Fruit fly (Drosophila melanogaster) whole organism, embryonic: ENCODE results near the gene CG10587.
A peak's percentile ranks its signal among the peaks of the same experiment; 100 is the strongest.

Experiments used
- CG10147 ChIP-seq: fragments of 200-800 bp; sonication (Bioruptor generic); optimal IDR thresholded peaks from 2 replicates; lab custom pipeline; 2019; ENCODE audit warnings: missing biosample characterization, mild to moderate bottlenecking, missing genetic modification characterization, moderate library complexity
- CG10274 ChIP-seq: fragments of 200-800 bp; sonication (Bioruptor generic); optimal IDR thresholded peaks from 3 replicates; lab custom pipeline; 2017; ENCODE audit warnings: missing biosample characterization, mild to moderate bottlenecking, missing genetic modification characterization
- CG10366 ChIP-seq: fragments of 200-800 bp; sonication (Bioruptor generic); IDR thresholded peaks from 2 replicates; pipeline ENCODE4 v1.3.6; 2022; ENCODE audit warnings: missing biosample characterization, missing genetic modification characterization
- CG11504 ChIP-seq: fragments of 200-800 bp; sonication (Bioruptor generic); optimal IDR thresholded peaks from 3 replicates; lab custom pipeline; 2019; ENCODE audit warnings: missing biosample characterization, mild to moderate bottlenecking, missing genetic modification characterization, moderate library complexity
- CG12104 ChIP-seq: fragments of 200-800 bp; sonication (Bioruptor generic); optimal IDR thresholded peaks from 3 replicates; lab custom pipeline; 2016; ENCODE audit warnings: missing biosample characterization, missing genetic modification characterization
- CG12391 ChIP-seq: fragments of 200-800 bp; sonication (Bioruptor generic); optimal IDR thresholded peaks from 3 replicates; lab custom pipeline; 2018; ENCODE audit warnings: missing biosample characterization, mild to moderate bottlenecking, missing genetic modification characterization, moderate library complexity
- CG13287 ChIP-seq: fragments of 200-800 bp; sonication (Bioruptor generic); IDR thresholded peaks from 2 replicates; pipeline ENCODE4 v1.3.6; 2022; ENCODE audit warnings: missing biosample characterization, missing genetic modification characterization; ENCODE audit not compliant: partially characterized antibody
- CG14050 ChIP-seq: fragments of 200-800 bp; sonication (Bioruptor generic); IDR thresholded peaks from 3 replicates; pipeline ENCODE4 v1.3.6; 2022; ENCODE audit warnings: missing biosample characterization, missing genetic modification characterization
- CG14667 ChIP-seq: fragments of 200-800 bp; sonication (Bioruptor generic); IDR thresholded peaks from 2 replicates; pipeline ENCODE4 v1.3.6; 2022; ENCODE audit warnings: missing biosample characterization, missing genetic modification characterization
- CG15011 ChIP-seq: fragments of 200-800 bp; sonication (Bioruptor generic); optimal IDR thresholded peaks from 3 replicates; lab custom pipeline; 2018; ENCODE audit warnings: missing biosample characterization, mild to moderate bottlenecking, missing genetic modification characterization
- CG15073 ChIP-seq: fragments of 200-800 bp; sonication (Bioruptor generic); optimal IDR thresholded peaks from 2 replicates; lab custom pipeline; 2016; ENCODE audit warnings: missing biosample characterization, missing genetic modification characterization
- CG15696 ChIP-seq: fragments of 200-800 bp; sonication (Bioruptor generic); optimal IDR thresholded peaks from 2 replicates; lab custom pipeline; 2019; ENCODE audit warnings: missing biosample characterization, mild to moderate bottlenecking, missing genetic modification characterization, moderate library complexity
- CG17385 ChIP-seq: fragments of 200-800 bp; sonication (Bioruptor generic); optimal IDR thresholded peaks from 3 replicates; lab custom pipeline; 2018; ENCODE audit warnings: missing biosample characterization, mild to moderate bottlenecking, missing genetic modification characterization
- CG2202 ChIP-seq: fragments of 200-800 bp; sonication (Bioruptor generic); optimal IDR thresholded peaks from 2 replicates; lab custom pipeline; 2018; ENCODE audit warnings: missing biosample characterization, mild to moderate bottlenecking, missing genetic modification characterization
- CG30431 ChIP-seq: fragments of 200-800 bp; sonication (Bioruptor generic); optimal IDR thresholded peaks from 2 replicates; lab custom pipeline; 2017; ENCODE audit warnings: missing biosample characterization, missing genetic modification characterization
- CG3407 ChIP-seq: fragments of 200-800 bp; sonication (Bioruptor generic); optimal IDR thresholded peaks from 2 replicates; lab custom pipeline; 2018; ENCODE audit warnings: missing biosample characterization, mild to moderate bottlenecking, missing genetic modification characterization
- CG4360 ChIP-seq: fragments of 200-800 bp; sonication (Bioruptor generic); IDR thresholded peaks from 2 replicates; pipeline ENCODE4 v1.3.6; 2022; ENCODE audit warnings: missing biosample characterization, missing genetic modification characterization
- CG6254 ChIP-seq: fragments of 200-800 bp; sonication (Bioruptor generic); optimal IDR thresholded peaks from 3 replicates; lab custom pipeline; 2017; ENCODE audit warnings: mild to moderate bottlenecking, missing biosample characterization, missing genetic modification reagents, missing genetic modification characterization
- CG6689 ChIP-seq: fragments of 200-800 bp; sonication (Bioruptor generic); IDR thresholded peaks from 2 replicates; pipeline ENCODE4 v1.3.6; 2022; ENCODE audit warnings: missing biosample characterization, missing genetic modification characterization
- CG7271 ChIP-seq: fragments of 200-800 bp; sonication (Bioruptor generic); optimal IDR thresholded peaks from 2 replicates; lab custom pipeline; 2018; ENCODE audit warnings: missing biosample characterization, mild to moderate bottlenecking, missing genetic modification characterization, moderate library complexity
- CG7839 ChIP-seq: fragments of 200-800 bp; sonication (Bioruptor generic); optimal IDR thresholded peaks from 3 replicates; lab custom pipeline; 2018; ENCODE audit warnings: missing biosample characterization, mild to moderate bottlenecking, missing genetic modification characterization, moderate library complexity
- CG8089 ChIP-seq: fragments of 200-800 bp; sonication (Bioruptor generic); optimal IDR thresholded peaks from 3 replicates; lab custom pipeline; 2016; ENCODE audit warnings: missing biosample characterization, missing genetic modification characterization
- CG8478 ChIP-seq: fragments of >200 bp; optimal IDR thresholded peaks from 2 replicates; lab custom pipeline; 2018
- CkIIα-i1 ChIP-seq: fragments of 200-800 bp; sonication (Bioruptor generic); IDR thresholded peaks from 2 replicates; pipeline ENCODE4 v1.3.6; 2022; ENCODE audit warnings: missing biosample characterization, missing genetic modification characterization
- Dad ChIP-seq: fragments of 200-800 bp; sonication (Bioruptor generic); optimal IDR thresholded peaks from 3 replicates; lab custom pipeline; 2016; ENCODE audit warnings: missing biosample characterization, missing genetic modification characterization
- Ets97D ChIP-seq: fragments of 200-800 bp; sonication (Bioruptor generic); optimal IDR thresholded peaks from 3 replicates; lab custom pipeline; 2016; ENCODE audit warnings: missing biosample characterization, missing genetic modification characterization
- HLH54F ChIP-seq: fragments of 200-800 bp; sonication (Bioruptor generic); optimal IDR thresholded peaks from 3 replicates; lab custom pipeline; 2016; ENCODE audit warnings: missing biosample characterization, missing genetic modification characterization
- Lhr ChIP-seq: fragments of 200-800 bp; sonication (Bioruptor generic); optimal IDR thresholded peaks from 3 replicates; lab custom pipeline; 2017; ENCODE audit warnings: mild to moderate bottlenecking, missing biosample characterization, missing genetic modification reagents, missing genetic modification characterization
- Sox102F ChIP-seq: fragments of 200-800 bp; sonication (Bioruptor generic); optimal IDR thresholded peaks from 2 replicates; lab custom pipeline; 2018; ENCODE audit warnings: missing biosample characterization, mild to moderate bottlenecking, missing genetic modification characterization, moderate library complexity
- ase ChIP-seq: fragments of 200-800 bp; sonication (Bioruptor generic); IDR thresholded peaks from 3 replicates; pipeline ENCODE4 v1.3.6; 2022; ENCODE audit warnings: missing biosample characterization, missing genetic modification characterization
- ato ChIP-seq: fragments of 200-800 bp; sonication (Bioruptor generic); IDR thresholded peaks from 2 replicates; pipeline ENCODE4 v1.3.6; 2022; ENCODE audit warnings: missing biosample characterization, missing genetic modification characterization; ENCODE audit not compliant: partially characterized antibody
- bcd ChIP-seq: fragments of 200-800 bp; sonication (Bioruptor generic); optimal IDR thresholded peaks from 2 replicates; lab custom pipeline; 2017; ENCODE audit warnings: missing biosample characterization, mild to moderate bottlenecking, missing genetic modification characterization
- bsh ChIP-seq, 2 experiments: fragments of 200-800 bp; sonication (Bioruptor generic); optimal IDR thresholded peaks; 2 replicates each; lab custom pipeline; 2017 to 2018; ENCODE audit warnings: mild to moderate bottlenecking in 2 of 2, missing biosample characterization in 2 of 2, missing genetic modification characterization in 2 of 2, moderate library complexity in 1 of 2
- crc ChIP-seq: fragments of 200-800 bp; sonication (Bioruptor generic); optimal IDR thresholded peaks from 2 replicates; lab custom pipeline; 2016; ENCODE audit warnings: missing biosample characterization, missing genetic modification characterization
- crp ChIP-seq, 2 experiments: fragments of 200-800 bp; sonication (Bioruptor generic); optimal IDR thresholded peaks; 2 replicates in 1 of 2; 3 replicates in 1 of 2; lab custom pipeline; 2017; ENCODE audit warnings: missing biosample characterization in 2 of 2, missing genetic modification characterization in 2 of 2, mild to moderate bottlenecking in 1 of 2, moderate library complexity in 1 of 2
- dm ChIP-seq: fragments of 200-800 bp; sonication (Bioruptor generic); optimal IDR thresholded peaks from 3 replicates; lab custom pipeline; 2016; ENCODE audit warnings: missing biosample characterization, missing genetic modification characterization
- dmrt11E ChIP-seq: fragments of 200-800 bp; sonication (Bioruptor generic); optimal IDR thresholded peaks from 3 replicates; lab custom pipeline; 2018; ENCODE audit warnings: missing biosample characterization, mild to moderate bottlenecking, missing genetic modification characterization, moderate library complexity
- dysf ChIP-seq: fragments of 200-800 bp; sonication (Bioruptor generic); IDR thresholded peaks from 3 replicates; pipeline ENCODE4 v1.3.6; 2022; ENCODE audit warnings: missing biosample characterization, missing genetic modification characterization
- fd3F ChIP-seq: fragments of 200-800 bp; sonication (Bioruptor generic); optimal IDR thresholded peaks from 2 replicates; lab custom pipeline; 2018; ENCODE audit warnings: missing biosample characterization, mild to moderate bottlenecking, missing genetic modification characterization, moderate library complexity
- fru ChIP-seq: fragments of >200 bp; optimal IDR thresholded peaks from 2 replicates; lab custom pipeline; 2017
- grn ChIP-seq: fragments of 200-800 bp; sonication (Bioruptor generic); optimal IDR thresholded peaks from 3 replicates; lab custom pipeline; 2017; ENCODE audit warnings: missing biosample characterization, missing genetic modification characterization
- ind ChIP-seq: fragments of 200-800 bp; sonication (Bioruptor generic); optimal IDR thresholded peaks from 3 replicates; lab custom pipeline; 2016; ENCODE audit warnings: missing biosample characterization, missing genetic modification characterization
- kni ChIP-seq: fragments of 200-800 bp; sonication (Bioruptor generic); optimal IDR thresholded peaks from 3 replicates; lab custom pipeline; 2017; ENCODE audit warnings: mild to moderate bottlenecking, missing biosample characterization, missing genetic modification reagents, missing genetic modification characterization
- lola ChIP-seq, 3 experiments: fragments of >200 bp in 2 of 3; fragments of 200-800 bp in 1 of 3; sonication (Bioruptor generic) in 1 of 3; optimal IDR thresholded peaks; 2 replicates each; lab custom pipeline; 2017 to 2019; ENCODE audit warnings: missing biosample characterization in 3 of 3, missing genetic modification characterization in 3 of 3, mild to moderate bottlenecking in 1 of 3, moderate library complexity in 1 of 3
- nerfin-1 ChIP-seq: fragments of 200-800 bp; sonication (Bioruptor generic); optimal IDR thresholded peaks from 3 replicates; lab custom pipeline; 2019; ENCODE audit warnings: missing biosample characterization, mild to moderate bottlenecking, missing genetic modification characterization, moderate library complexity
- pros ChIP-seq: fragments of 200-800 bp; sonication (Bioruptor generic); optimal IDR thresholded peaks from 3 replicates; lab custom pipeline; 2019; ENCODE audit warnings: missing biosample characterization, mild to moderate bottlenecking, missing genetic modification characterization, moderate library complexity
- ranshi ChIP-seq: fragments of 200-800 bp; sonication (Bioruptor generic); IDR thresholded peaks from 2 replicates; pipeline ENCODE4 v1.3.6; 2022; ENCODE audit warnings: missing biosample characterization, missing genetic modification characterization
- sim ChIP-seq: fragments of 200-800 bp; sonication (Bioruptor generic); IDR thresholded peaks from 2 replicates; pipeline ENCODE4 v1.3.6; 2022; ENCODE audit warnings: missing biosample characterization, missing genetic modification characterization
- sqz ChIP-seq: fragments of 200-800 bp; sonication (Bioruptor generic); optimal IDR thresholded peaks from 3 replicates; lab custom pipeline; 2018; ENCODE audit warnings: missing biosample characterization, mild to moderate bottlenecking, missing genetic modification characterization
- vnd ChIP-seq: fragments of 200-800 bp; sonication (Bioruptor generic); IDR thresholded peaks from 3 replicates; pipeline ENCODE4 v1.3.6; 2022; ENCODE audit warnings: missing biosample characterization, missing genetic modification characterization; ENCODE audit not compliant: partially characterized antibody

CG10587 gene

dm6 chr3L:20950520-20951135 lies 11.7 kb downstream of the CG10587 start (continued):
- TF ChIP-seq CG7271 (tag; lab: Kevin White, UChicago), result no peak
- peak; percentile 45 to 94 for TF ChIP-seq bsh (GFP tag; optimal IDR thresholded peaks at IDR 0.05; lab: Kevin White, UChicago)
- no peak for TF ChIP-seq ase (GFP tag; lab: Robert Waterston, UW)
- no peak for TF ChIP-seq CG14050 (GFP tag; lab: Robert Waterston, UW)
- no peak for TF ChIP-seq CG8478 (lab: Kevin White, UChicago)
- no peak for TF ChIP-seq fd3F (GFP tag; lab: Kevin White, UChicago)
- TF ChIP-seq Lhr (GFP tag; lab: Kevin White, UChicago), result no peak
- no peak for TF ChIP-seq sim
- TF ChIP-seq lola (GFP tag; optimal IDR thresholded peaks at IDR 0.05; lab: Kevin White, UChicago), result peak in 1 of 3 experiments; percentile 42
- no peak for TF ChIP-seq CG13287
- no peak for TF ChIP-seq CG14667 (GFP tag; lab: Robert Waterston, UW)
- no peak for TF ChIP-seq CG10366 (GFP tag; lab: Robert Waterston, UW)
- TF ChIP-seq Sox102F (GFP tag; lab: Kevin White, UChicago), result peak; percentile 26
- no peak for TF ChIP-seq Dad
- no peak for TF ChIP-seq crc (GFP tag; lab: Kevin White, UChicago)
- no peak for TF ChIP-seq grn (GFP tag; lab: Kevin White, UChicago)
- TF ChIP-seq CG10274, result no peak
- TF ChIP-seq dm (GFP tag; lab: Kevin White, UChicago), result no peak
- TF ChIP-seq CkIIα-i1 (GFP tag; lab: Robert Waterston, UW), result no peak
- TF ChIP-seq CG15696 (tag; lab: Kevin White, UChicago), result no peak
- TF ChIP-seq CG7839 (tag; lab: Kevin White, UChicago), result peak; percentile 30
- no peak for TF ChIP-seq sqz (GFP tag; lab: Kevin White, UChicago)
- no peak for TF ChIP-seq pros (GFP tag; lab: Kevin White, UChicago)
- no peak for TF ChIP-seq CG10147 (GFP tag; lab: Kevin White, UChicago)
- no peak for TF ChIP-seq kni (GFP tag; lab: Kevin White, UChicago)
- TF ChIP-seq CG3407 (GFP tag; lab: Kevin White, UChicago), result no peak
- no peak for TF ChIP-seq CG15073
- no peak for TF ChIP-seq ranshi (GFP tag; lab: Robert Waterston, UW)
- TF ChIP-seq bcd (GFP tag; lab: Kevin White, UChicago), result peak; percentile 14
- TF ChIP-seq crp (GFP tag; optimal IDR thresholded peaks at IDR 0.05; lab: Kevin White, UChicago), result no peak
- no peak for TF ChIP-seq CG6689 (GFP tag; lab: Robert Waterston, UW)
- no peak for TF ChIP-seq Ets97D (GFP tag; lab: Kevin White, UChicago)
- TF ChIP-seq CG11504 (tag; lab: Kevin White, UChicago), result peak; percentile 55
- TF ChIP-seq CG8089, result no peak
- no peak for TF ChIP-seq CG17385 (GFP tag; lab: Kevin White, UChicago)
- no peak for TF ChIP-seq CG4360 (GFP tag; lab: Robert Waterston, UW)
- no peak for TF ChIP-seq CG12104 (GFP tag; lab: Kevin White, UChicago)
- TF ChIP-seq vnd, result no peak
- TF ChIP-seq CG15011 (GFP tag; lab: Kevin White, UChicago), result no peak
- TF ChIP-seq CG2202, result no peak
- no peak for TF ChIP-seq HLH54F (GFP tag; lab: Kevin White, UChicago)
- TF ChIP-seq CG30431 (GFP tag; lab: Kevin White, UChicago), result peak; percentile 12
- TF ChIP-seq ato (GFP tag; lab: Robert Waterston, UW), result no peak
- TF ChIP-seq nerfin-1 (tag; lab: Kevin White, UChicago), result no peak
- no peak for TF ChIP-seq fru
- no peak for TF ChIP-seq dmrt11E
- peak; percentile 10 for TF ChIP-seq CG12391 (tag; lab: Kevin White, UChicago)
- TF ChIP-seq ind, result no peak
- TF ChIP-seq dysf (GFP tag; lab: Robert Waterston, UW), result no peak
- TF ChIP-seq CG6254 (GFP tag; lab: Kevin White, UChicago), result peak; percentile 15
